Worm (Caenorhabditis elegans) whole organism, young adult: ENCODE measurements around the gene F40G9.7.

Experiments
- ama-1 ChIP-seq, 3 experiments: fragments of 150-350 bp in 1 of 3; sonication (generic microtip) in 2 of 3; optimal IDR thresholded peaks; 2 replicates each; lab custom pipeline; 2014 to 2018; ENCODE audit warnings: missing biosample characterization in 2 of 3, missing genetic modification characterization in 2 of 3, missing genetic modification reagents in 2 of 3
- lin-35 ChIP-seq, 3 experiments: fragments of 150-350 bp in 2 of 3; sonication (generic microtip) in 1 of 3; optimal IDR thresholded peaks; 2 replicates each; lab custom pipeline; 2014 to 2018; ENCODE audit warnings: missing biosample characterization in 3 of 3, missing genetic modification characterization in 3 of 3, missing genetic modification reagents in 3 of 3
- nhr-27 ChIP-seq: fragments of 200-800 bp; sonication (Bioruptor generic); optimal IDR thresholded peaks from 2 replicates; lab custom pipeline; 2018; ENCODE audit warnings: mild to moderate bottlenecking, missing genetic modification characterization, moderate library complexity, missing compliant biosample characterization

DNA sequence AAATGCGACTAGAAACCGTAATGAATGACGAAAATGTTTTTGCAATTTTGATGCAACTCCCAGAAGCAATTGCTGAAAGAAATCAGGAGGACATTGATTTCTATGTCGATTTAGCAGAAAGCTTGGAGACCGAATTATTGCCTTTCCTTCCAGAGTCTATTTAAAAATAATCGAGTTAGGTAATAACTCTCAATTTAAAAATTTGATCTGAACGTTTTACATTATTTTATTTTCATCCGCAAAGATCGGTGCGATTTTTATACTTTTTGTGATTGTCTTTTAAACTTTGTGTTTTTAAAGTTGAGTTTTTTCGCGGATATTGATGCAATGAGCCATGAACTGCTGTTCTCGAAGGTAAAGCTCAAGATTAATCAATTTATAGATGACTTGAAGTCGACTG is 41.0 kb upstream of the F40G9.7 start, which contains the start of gene pals-23:
- TF ChIP-seq nhr-27 (tag; lab: Kevin White, UChicago) (no peak), lin-35 (GFP tag; optimal IDR thresholded peaks at IDR 0.05; lab: Kevin White, UChicago) (no peak), ama-1 (optimal IDR thresholded peaks at IDR 0.05; lab: Kevin White, UChicago) (no peak), ama-1 (GFP tag; optimal IDR thresholded peaks at IDR 0.05; lab: Kevin White, UChicago) (no peak)
